Worm (Caenorhabditis elegans): ENCODE data around the gene clec-144.

ce11 chrII:11880456-11881353 is 48.3 kb upstream of the clec-144 start:
- TF ChIP-seq cog-1 (tag; optimal IDR thresholded peaks at IDR 0.05) = no peak
- no peak for TF ChIP-seq flt-1 (GFP tag; IDR thresholded peaks at IDR 0.05)
- TF ChIP-seq T22C8.4 (GFP tag; IDR thresholded peaks at IDR 0.05) = no peak
- no peak for TF ChIP-seq med-1 (GFP tag; optimal IDR thresholded peaks at IDR 0.05; ENCODE audit: insufficient read depth)
- TF ChIP-seq ztf-23 (GFP tag; IDR thresholded peaks at IDR 0.05) = no peak
- no peak for TF ChIP-seq ztf-29 (GFP tag; IDR thresholded peaks at IDR 0.05)
- TF ChIP-seq klf-2 (GFP tag; conservative IDR thresholded peaks at IDR 0.05) = no peak
- no peak for TF ChIP-seq ref-1 (GFP tag; conservative IDR thresholded peaks at IDR 0.05)
- TF ChIP-seq tab-1 (GFP tag; IDR thresholded peaks at IDR 0.05) = no peak

All from whole organism, midembryonic.